Worm (Caenorhabditis elegans) whole organism, L3 larva: Measurements from ENCODE around the gene ZK899.6.
A peak's percentile ranks its signal among the peaks of the same experiment; 100 is the strongest.

ENCODE experiments used
- ZK546.5 ChIP-seq: sonication (generic microtip); optimal IDR thresholded peaks from 2 replicates; lab custom pipeline; 2017; ENCODE audit warnings: missing biosample characterization, missing genetic modification characterization
- aly-2 ChIP-seq: fragments of 150-350 bp; optimal IDR thresholded peaks from 2 replicates; lab custom pipeline; 2014; ENCODE audit warnings: missing biosample characterization, missing genetic modification characterization
- ama-1 ChIP-seq: fragments of 150-350 bp; optimal IDR thresholded peaks from 2 replicates; lab custom pipeline; 2018
- ceh-16 ChIP-seq: sonication (generic microtip); optimal IDR thresholded peaks from 2 replicates; lab custom pipeline; 2017; ENCODE audit warnings: missing biosample characterization, missing genetic modification characterization
- egl-27 ChIP-seq: sonication (generic microtip); optimal IDR thresholded peaks from 4 replicates; lab custom pipeline; 2017; ENCODE audit warnings: missing biosample characterization, missing genetic modification reagents, missing genetic modification characterization
- elt-1 ChIP-seq: fragments of 150-350 bp; optimal IDR thresholded peaks from 2 replicates; lab custom pipeline; 2014; ENCODE audit warnings: missing biosample characterization, missing genetic modification characterization
- elt-2 ChIP-seq: sonication (generic microtip); optimal IDR thresholded peaks from 2 replicates; lab custom pipeline; 2016; ENCODE audit warnings: missing genetic modification reagents, mild to moderate bottlenecking, missing genetic modification characterization, missing compliant biosample characterization
- eor-1 ChIP-seq, 2 experiments: fragments of 150-350 bp; optimal IDR thresholded peaks; 2 replicates each; lab custom pipeline; 2014 to 2018; ENCODE audit warnings: missing biosample characterization in 2 of 2, missing genetic modification characterization in 2 of 2
- fkh-2 ChIP-seq: fragments of 150-350 bp; optimal IDR thresholded peaks from 2 replicates; lab custom pipeline; 2014; ENCODE audit warnings: missing biosample characterization, missing genetic modification reagents, missing genetic modification characterization
- fos-1 ChIP-seq: fragments of 150-350 bp; optimal IDR thresholded peaks from 2 replicates; lab custom pipeline; 2014; ENCODE audit warnings: missing biosample characterization, missing genetic modification characterization
- hmg-11 ChIP-seq: sonication (generic microtip); optimal IDR thresholded peaks from 2 replicates; lab custom pipeline; 2016; ENCODE audit warnings: missing genetic modification characterization, missing compliant biosample characterization
- lin-15B ChIP-seq: fragments of 150-350 bp; optimal IDR thresholded peaks from 2 replicates; lab custom pipeline; 2014; ENCODE audit warnings: missing biosample characterization, missing genetic modification characterization
- mdl-1 ChIP-seq: fragments of 150-350 bp; optimal IDR thresholded peaks from 2 replicates; lab custom pipeline; 2014; ENCODE audit warnings: missing biosample characterization, missing genetic modification characterization
- mml-1 ChIP-seq: fragments of 150-350 bp; sonication (generic microtip); optimal IDR thresholded peaks from 3 replicates; lab custom pipeline; 2014; ENCODE audit warnings: missing biosample characterization, missing genetic modification characterization
- nfya-1 ChIP-seq: sonication (generic microtip); optimal IDR thresholded peaks from 2 replicates; lab custom pipeline; 2017; ENCODE audit warnings: missing genetic modification characterization, mild to moderate bottlenecking, missing compliant biosample characterization, antibody characterized with exemption, moderate library complexity; ENCODE audit not compliant: insufficient read depth
- nhr-11 ChIP-seq: fragments of 150-350 bp; optimal IDR thresholded peaks from 2 replicates; lab custom pipeline; 2014; ENCODE audit warnings: missing biosample characterization, missing genetic modification characterization
- nhr-23 ChIP-seq: fragments of 150-350 bp; optimal IDR thresholded peaks from 2 replicates; lab custom pipeline; 2014; ENCODE audit warnings: missing biosample characterization, missing genetic modification reagents, missing genetic modification characterization
- nhr-25 ChIP-seq: sonication (generic microtip); optimal IDR thresholded peaks from 2 replicates; lab custom pipeline; 2017; ENCODE audit warnings: missing biosample characterization, missing genetic modification characterization
- nhr-43 ChIP-seq: sonication (generic microtip); optimal IDR thresholded peaks from 2 replicates; lab custom pipeline; 2016; ENCODE audit warnings: mild to moderate bottlenecking, missing genetic modification characterization, missing compliant biosample characterization; ENCODE audit not compliant: poor library complexity, severe bottlenecking
- nhr-67 ChIP-seq: fragments of 150-350 bp; optimal IDR thresholded peaks from 2 replicates; lab custom pipeline; 2014; ENCODE audit warnings: missing biosample characterization, missing genetic modification characterization
- nhr-76 ChIP-seq: fragments of 150-350 bp; sonication (generic microtip); optimal IDR thresholded peaks from 5 replicates; lab custom pipeline; 2014; ENCODE audit warnings: missing biosample characterization, missing genetic modification characterization
- nhr-77 ChIP-seq: fragments of 150-350 bp; optimal IDR thresholded peaks from 2 replicates; lab custom pipeline; 2014; ENCODE audit warnings: missing biosample characterization, missing genetic modification characterization
- pha-4 ChIP-seq: fragments of 150-350 bp; optimal IDR thresholded peaks from 2 replicates; lab custom pipeline; 2014; ENCODE audit warnings: missing biosample characterization, missing genetic modification reagents, missing genetic modification characterization
- pqm-1 ChIP-seq: fragments of 150-350 bp; optimal IDR thresholded peaks from 2 replicates; lab custom pipeline; 2017; ENCODE audit warnings: missing biosample characterization, missing genetic modification characterization, inconsistent platforms
- sea-2 ChIP-seq: fragments of 150-350 bp; sonication (generic microtip); optimal IDR thresholded peaks from 4 replicates; lab custom pipeline; 2014; ENCODE audit warnings: missing biosample characterization, missing genetic modification reagents, missing genetic modification characterization
- skn-1 ChIP-seq: fragments of 150-350 bp; optimal IDR thresholded peaks from 2 replicates; lab custom pipeline; 2014; ENCODE audit warnings: missing biosample characterization, missing genetic modification characterization
- snpc-4 ChIP-seq: fragments of 150-350 bp; optimal IDR thresholded peaks from 2 replicates; lab custom pipeline; 2014; ENCODE audit warnings: missing biosample characterization, missing genetic modification characterization
- tbx-2 ChIP-seq: sonication (generic microtip); optimal IDR thresholded peaks from 2 replicates; lab custom pipeline; 2016; ENCODE audit warnings: mild to moderate bottlenecking, missing genetic modification characterization, missing compliant biosample characterization
- unc-62 ChIP-seq: fragments of 150-350 bp; sonication (generic microtip); optimal IDR thresholded peaks from 4 replicates; lab custom pipeline; 2014; ENCODE audit warnings: missing biosample characterization, missing genetic modification reagents, missing genetic modification characterization
- ztf-4 ChIP-seq: fragments of 150-350 bp; optimal IDR thresholded peaks from 2 replicates; lab custom pipeline; 2014; ENCODE audit warnings: missing biosample characterization, missing genetic modification characterization

ZK899.6 gene

DNA sequence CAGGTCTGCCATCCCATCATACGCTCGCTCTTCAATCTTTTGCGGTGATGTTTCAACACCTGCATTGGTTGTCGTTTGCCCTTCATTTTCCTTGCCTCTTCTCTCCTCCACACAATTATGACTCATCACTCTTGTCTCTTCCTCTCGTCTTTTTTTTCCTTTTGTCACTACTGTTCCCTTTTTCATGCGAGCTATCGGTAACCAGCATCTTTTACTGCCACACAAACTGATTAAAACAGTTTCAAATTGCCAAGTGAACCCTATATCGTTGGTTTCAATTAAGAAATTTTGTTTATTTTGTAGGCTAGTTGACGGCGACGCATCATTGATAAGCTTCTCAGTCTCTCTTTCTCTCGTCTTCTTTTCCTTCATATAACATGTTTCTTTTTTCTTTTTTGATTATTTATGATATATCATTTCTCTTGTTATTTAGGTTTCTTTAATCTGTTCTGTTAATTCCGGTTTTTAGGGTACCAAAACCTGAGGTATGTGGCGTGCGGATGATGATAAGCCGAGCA lies 16.9 kb upstream of the ZK899.6 start, which contains the start of gene ZK899.1 (continued):
- TF ChIP-seq ztf-4 (tag; lab: Kevin White, UChicago) = no peak
- TF ChIP-seq mdl-1 (tag; lab: Kevin White, UChicago) = no peak
- TF ChIP-seq aly-2 (tag; lab: Kevin White, UChicago) = no peak
- TF ChIP-seq egl-27 = no peak
- no peak for TF ChIP-seq ceh-16
- no peak for TF ChIP-seq pha-4
- no peak for TF ChIP-seq fkh-2
- no peak for TF ChIP-seq nhr-77 (tag; lab: Kevin White, UChicago)

DNA sequence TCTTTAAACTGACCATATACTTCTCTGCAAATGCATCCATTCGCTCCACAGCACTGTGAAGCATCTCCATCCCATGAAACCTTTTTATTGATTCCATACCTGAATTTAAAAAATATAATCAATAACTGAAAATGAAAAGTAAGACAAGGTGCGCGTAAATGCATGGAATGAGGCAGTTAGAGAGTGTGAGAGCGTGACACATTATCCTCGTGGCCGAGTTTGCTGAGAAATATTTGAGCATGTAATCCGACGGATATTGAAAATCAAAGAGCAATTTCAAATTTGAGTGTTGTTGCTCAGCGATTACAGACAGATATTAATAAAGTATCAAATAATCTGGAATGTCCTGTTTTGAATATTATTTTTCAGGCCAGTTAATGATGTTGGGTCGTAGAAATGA lies 13.8 kb upstream of the ZK899.6 start, which contains the start of gene ZK899.7:
TSS of gene ZK899.7 (minus strand) at position 101 of the 400 bp plus-strand sequence.
- TF ChIP-seq nhr-25 (tag; lab: Kevin White, UChicago) (no peak), eor-1 (tag; optimal IDR thresholded peaks at IDR 0.05; lab: Kevin White, UChicago) (no peak), ZK546.5 (tag; lab: Kevin White, UChicago) (no peak), egl-27 (no peak), lin-15B (tag; lab: Kevin White, UChicago) (no peak), skn-1 (tag; lab: Kevin White, UChicago) (no peak), nfya-1 (tag; lab: Kevin White, UChicago) (no peak), fos-1 (tag; lab: Kevin White, UChicago) (no peak), nhr-76 (tag; lab: Kevin White, UChicago) (no peak), pha-4 (no peak), hmg-11 (no peak), sea-2 (GFP tag; lab: Kevin White, UChicago) (no peak), ama-1 (lab: Kevin White, UChicago) (no peak), snpc-4 (no peak), nhr-77 (tag; lab: Kevin White, UChicago) (no peak), ceh-16 (no peak), nhr-43 (tag; lab: Kevin White, UChicago) (no peak), tbx-2 (tag; lab: Kevin White, UChicago) (no peak)

DNA sequence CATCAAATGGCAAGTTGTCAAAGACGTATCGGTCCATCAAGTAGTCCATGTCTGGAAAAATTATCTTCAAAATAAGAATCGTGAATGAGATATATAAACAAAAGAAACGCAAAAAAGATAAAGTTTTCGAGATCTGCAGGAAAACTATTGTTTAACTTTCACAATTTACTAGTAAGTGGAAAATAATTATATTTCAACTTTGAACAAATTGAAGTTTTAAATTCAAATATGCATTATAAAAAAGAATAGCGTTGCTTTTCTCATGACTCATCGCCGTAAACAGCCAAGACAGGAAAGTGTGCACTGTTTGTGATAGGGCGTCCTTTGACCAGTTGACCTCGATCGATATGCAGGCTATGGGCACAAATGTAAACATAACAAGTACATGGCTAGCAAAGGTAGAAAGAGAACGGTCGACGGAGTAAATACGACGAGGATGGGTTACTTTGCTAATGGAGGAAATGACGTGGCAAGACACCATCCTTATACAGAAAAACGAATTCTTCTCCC lies 11.1 kb upstream of the ZK899.6 start, which contains the start of gene ZK899.2:
TSS of gene ZK899.2 (minus strand) at position 51 of the 510 bp plus-strand sequence.
- no peak for TF ChIP-seq pqm-1 (tag; lab: Kevin White, UChicago)
- TF ChIP-seq pha-4 = peak; percentile 91
- TF ChIP-seq nhr-25 (tag; lab: Kevin White, UChicago) = no peak
- TF ChIP-seq mml-1 (tag; lab: Kevin White, UChicago) = no peak

DNA sequence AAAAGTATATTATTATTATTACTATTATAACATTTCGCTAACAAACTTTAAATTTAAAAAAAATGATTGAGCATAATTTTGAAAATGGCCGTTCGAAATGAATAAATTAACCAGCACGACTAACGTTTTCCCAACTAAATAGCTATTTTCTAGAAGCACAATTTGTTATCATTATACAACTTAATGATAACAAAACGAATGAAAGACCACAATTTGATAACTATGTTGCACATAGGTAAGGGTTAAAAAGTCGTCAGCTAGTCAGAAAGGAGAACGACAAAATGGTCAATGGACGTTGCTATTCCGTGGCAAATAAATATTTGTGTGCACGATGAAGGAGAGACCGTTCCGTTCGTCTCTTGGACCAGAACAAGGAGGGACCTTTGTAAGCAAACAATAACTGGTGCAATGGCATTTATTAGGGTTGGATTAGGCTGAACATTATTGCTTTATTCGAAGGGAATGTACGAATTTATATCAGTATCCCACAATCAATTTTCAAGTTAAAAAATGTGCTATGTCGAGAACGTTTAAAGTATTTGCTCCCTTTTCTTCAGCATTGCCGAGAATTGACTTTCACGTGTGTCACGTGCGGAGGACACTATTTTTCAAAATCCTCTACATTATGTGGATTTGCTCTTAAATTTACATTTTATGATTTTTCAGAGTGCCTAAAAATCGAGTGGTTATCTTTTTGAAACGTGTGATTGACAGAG lies 10.5 kb upstream of the ZK899.6 start, which contains the start of gene ZK899.3:
TSS of gene ZK899.3 (plus strand) at position 666 of the 716 bp plus-strand sequence.
- TF ChIP-seq pqm-1 (tag; lab: Kevin White, UChicago) (peak; percentile 52), ZK546.5 (tag; lab: Kevin White, UChicago) (no peak), snpc-4 (no peak), sea-2 (GFP tag; lab: Kevin White, UChicago) (no peak), nfya-1 (tag; lab: Kevin White, UChicago) (no peak), egl-27 (no peak), nhr-67 (no peak), elt-2 (tag; lab: Kevin White, UChicago) (peak; percentile 63), nhr-11 (no peak), ama-1 (lab: Kevin White, UChicago) (no peak), nhr-23 (tag; lab: Kevin White, UChicago) (no peak), mml-1 (tag; lab: Kevin White, UChicago) (no peak)

DNA sequence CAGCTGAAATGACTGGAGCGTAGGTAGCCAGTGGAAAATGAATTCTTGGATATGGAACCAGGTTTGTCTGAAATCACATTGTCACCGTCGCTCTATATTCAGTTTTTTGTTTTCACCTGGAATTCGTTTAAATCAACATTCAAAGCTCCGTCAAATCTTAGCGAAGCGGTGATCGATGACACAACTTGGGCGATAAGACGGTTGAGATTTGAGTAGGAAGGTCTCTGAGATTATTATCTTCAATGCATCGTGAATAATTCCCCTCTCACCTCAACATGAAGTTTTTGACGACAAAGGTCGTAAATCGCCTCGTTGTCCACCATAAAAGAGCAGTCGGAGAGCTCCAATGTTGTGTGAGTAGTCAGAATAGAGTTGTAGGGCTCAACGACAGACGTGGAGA lies 6.6 kb upstream of the ZK899.6 start:
- TF ChIP-seq mml-1 (tag; lab: Kevin White, UChicago) (no peak), nhr-25 (tag; lab: Kevin White, UChicago) (peak; percentile 32), elt-1 (tag; lab: Kevin White, UChicago) (peak; percentile 81), unc-62 (GFP tag; lab: Kevin White, UChicago) (no peak)
